Fruit fly (Drosophila melanogaster) whole organism, prepupa: ENCODE data around the gene CG10725.

Experiments
- CG10631 ChIP-seq: fragments of 200-800 bp; sonication (Bioruptor generic); optimal IDR thresholded peaks from 2 replicates; lab custom pipeline; 2016; ENCODE audit warnings: missing biosample characterization, missing genetic modification characterization
- CG11762 ChIP-seq: fragments of 200-800 bp; sonication (Bioruptor generic); optimal IDR thresholded peaks from 3 replicates; lab custom pipeline; 2016; ENCODE audit warnings: missing biosample characterization, missing genetic modification characterization; ENCODE audit not compliant: insufficient read depth
- CG11902 ChIP-seq: fragments of 200-800 bp; sonication (Bioruptor generic); optimal IDR thresholded peaks from 3 replicates; lab custom pipeline; 2016; ENCODE audit warnings: missing biosample characterization, missing genetic modification characterization
- CG15336 ChIP-seq: fragments of 200-800 bp; sonication (Bioruptor generic); IDR thresholded peaks from 2 replicates; pipeline ENCODE4 v1.3.6; 2022; ENCODE audit warnings: missing biosample characterization, missing genetic modification characterization
- CG16779 ChIP-seq: fragments of 200-800 bp; sonication (Bioruptor generic); optimal IDR thresholded peaks from 3 replicates; lab custom pipeline; 2017; ENCODE audit warnings: missing biosample characterization, mild to moderate bottlenecking, missing genetic modification characterization
- CG31627 ChIP-seq: fragments of 200-800 bp; sonication (Bioruptor generic); optimal IDR thresholded peaks from 3 replicates; lab custom pipeline; 2016; ENCODE audit warnings: missing biosample characterization, missing genetic modification characterization
- CG3919 ChIP-seq: fragments of 200-800 bp; sonication (Bioruptor generic); optimal IDR thresholded peaks from 3 replicates; lab custom pipeline; 2016; ENCODE audit warnings: missing biosample characterization, missing genetic modification characterization
- CG4318 ChIP-seq: fragments of 200-800 bp; sonication (Bioruptor generic); optimal IDR thresholded peaks from 3 replicates; lab custom pipeline; 2017; ENCODE audit warnings: missing biosample characterization, mild to moderate bottlenecking, missing genetic modification characterization
- CG6163 ChIP-seq: fragments of 200-800 bp; sonication (Bioruptor generic); IDR thresholded peaks from 3 replicates; pipeline ENCODE4 v1.3.6; 2022; ENCODE audit warnings: missing biosample characterization, missing genetic modification characterization
- CG6792 ChIP-seq: fragments of 200-800 bp; sonication (Bioruptor generic); optimal IDR thresholded peaks from 3 replicates; lab custom pipeline; 2016; ENCODE audit warnings: missing biosample characterization, missing genetic modification characterization
- CG6808 ChIP-seq: fragments of 200-800 bp; sonication (Bioruptor generic); optimal IDR thresholded peaks from 3 replicates; lab custom pipeline; 2017; ENCODE audit warnings: missing biosample characterization, missing genetic modification characterization, mild to moderate bottlenecking, moderate library complexity, missing genetic modification reagents
- CG6854 ChIP-seq: fragments of 200-800 bp; sonication (Bioruptor generic); optimal IDR thresholded peaks from 2 replicates; lab custom pipeline; 2017; ENCODE audit warnings: missing biosample characterization, mild to moderate bottlenecking, missing genetic modification characterization
- CG7368 ChIP-seq: fragments of 200-800 bp; sonication (Bioruptor generic); optimal IDR thresholded peaks from 3 replicates; lab custom pipeline; 2016; ENCODE audit warnings: missing biosample characterization, missing genetic modification characterization
- CG8119 ChIP-seq: fragments of 200-800 bp; sonication (Bioruptor generic); IDR thresholded peaks from 3 replicates; pipeline ENCODE4 v1.3.6; 2022; ENCODE audit warnings: missing biosample characterization, missing genetic modification characterization
- CG8319 ChIP-seq: fragments of 200-800 bp; sonication (Bioruptor generic); optimal IDR thresholded peaks from 3 replicates; lab custom pipeline; 2016; ENCODE audit warnings: missing biosample characterization, missing genetic modification characterization
- CG9139 ChIP-seq: fragments of 200-800 bp; sonication (Bioruptor generic); optimal IDR thresholded peaks from 3 replicates; lab custom pipeline; 2017; ENCODE audit warnings: missing biosample characterization, mild to moderate bottlenecking, missing genetic modification characterization
- Eip78C ChIP-seq: fragments of 200-800 bp; sonication (Bioruptor generic); peaks from one replicate; lab custom pipeline; 2016; ENCODE audit warnings: missing biosample characterization, missing genetic modification characterization
- Eip93F ChIP-seq: fragments of 200-800 bp; sonication (Bioruptor generic); optimal IDR thresholded peaks from 2 replicates; lab custom pipeline; 2016; ENCODE audit warnings: missing biosample characterization, mild to moderate bottlenecking, missing genetic modification characterization
- Gug ChIP-seq: fragments of 200-800 bp; sonication (Bioruptor generic); IDR thresholded peaks from 2 replicates; pipeline ENCODE4 v1.3.6; 2022; ENCODE audit warnings: missing biosample characterization, missing genetic modification characterization
- Hr38 ChIP-seq: sonication (Bioruptor generic); optimal IDR thresholded peaks from 2 replicates; lab custom pipeline; 2016; ENCODE audit warnings: missing biosample characterization, missing genetic modification characterization
- Hr4 ChIP-seq: fragments of 200-800 bp; sonication (Bioruptor generic); optimal IDR thresholded peaks from 3 replicates; lab custom pipeline; 2016; ENCODE audit warnings: missing biosample characterization, missing genetic modification characterization
- Lpt ChIP-seq: fragments of 200-800 bp; sonication (Bioruptor generic); optimal IDR thresholded peaks from 3 replicates; lab custom pipeline; 2016; ENCODE audit warnings: missing biosample characterization, missing genetic modification characterization
- Met ChIP-seq: fragments of 200-800 bp; sonication (Bioruptor generic); optimal IDR thresholded peaks from 3 replicates; lab custom pipeline; 2016; ENCODE audit warnings: missing biosample characterization, missing genetic modification characterization
- Smox ChIP-seq: fragments of 200-800 bp; sonication (Bioruptor generic); optimal IDR thresholded peaks from 3 replicates; lab custom pipeline; 2016; ENCODE audit warnings: missing biosample characterization, missing genetic modification characterization
- Sox102F ChIP-seq: fragments of 200-800 bp; sonication (Bioruptor generic); optimal IDR thresholded peaks from 2 replicates; lab custom pipeline; 2016; ENCODE audit warnings: missing biosample characterization, mild to moderate bottlenecking, missing genetic modification characterization
- Sox15 ChIP-seq: fragments of 200-800 bp; sonication (Bioruptor generic); optimal IDR thresholded peaks from 3 replicates; lab custom pipeline; 2016; ENCODE audit warnings: missing biosample characterization, missing genetic modification characterization
- achi ChIP-seq: fragments of 200-800 bp; sonication (Bioruptor generic); optimal IDR thresholded peaks from 3 replicates; lab custom pipeline; 2016; ENCODE audit warnings: missing biosample characterization, missing genetic modification characterization
- acj6 ChIP-seq: fragments of 200-800 bp; sonication (Bioruptor generic); optimal IDR thresholded peaks from 3 replicates; lab custom pipeline; 2016; ENCODE audit warnings: missing biosample characterization, missing genetic modification characterization
- cyc ChIP-seq: fragments of 200-800 bp; sonication (Bioruptor generic); optimal IDR thresholded peaks from 3 replicates; lab custom pipeline; 2016; ENCODE audit warnings: missing biosample characterization, missing genetic modification characterization
- dsx ChIP-seq: fragments of 200-800 bp; optimal IDR thresholded peaks from 3 replicates; lab custom pipeline; 2019; ENCODE audit warnings: missing biosample characterization, mild to moderate bottlenecking, missing genetic modification characterization, moderate library complexity; ENCODE audit not compliant: poor library complexity, severe bottlenecking
- eg ChIP-seq: fragments of 200-800 bp; sonication (Bioruptor generic); IDR thresholded peaks from 3 replicates; pipeline ENCODE4 v1.3.6; 2022; ENCODE audit warnings: missing biosample characterization, missing genetic modification characterization
- esn ChIP-seq: fragments of 200-800 bp; sonication (Bioruptor generic); optimal IDR thresholded peaks from 2 replicates; lab custom pipeline; 2016; ENCODE audit warnings: missing biosample characterization, mild to moderate bottlenecking, missing genetic modification characterization, moderate library complexity
- fd59A ChIP-seq: fragments of 200-800 bp; sonication (Bioruptor generic); optimal IDR thresholded peaks from 2 replicates; lab custom pipeline; 2017; ENCODE audit warnings: missing biosample characterization, mild to moderate bottlenecking, missing genetic modification characterization, missing genetic modification reagents
- fd85E ChIP-seq: fragments of 200-800 bp; sonication (Bioruptor generic); optimal IDR thresholded peaks from 3 replicates; lab custom pipeline; 2016; ENCODE audit warnings: missing biosample characterization, missing genetic modification characterization
- fkh ChIP-seq: fragments of 200-800 bp; sonication (Bioruptor generic); optimal IDR thresholded peaks from 3 replicates; lab custom pipeline; 2017; ENCODE audit warnings: missing biosample characterization, mild to moderate bottlenecking, missing genetic modification characterization, moderate library complexity
- lz ChIP-seq: fragments of 200-800 bp; sonication (Bioruptor generic); optimal IDR thresholded peaks from 3 replicates; lab custom pipeline; 2016; ENCODE audit warnings: missing biosample characterization, missing genetic modification characterization
- pdm3 ChIP-seq: fragments of 200-800 bp; sonication (Bioruptor generic); optimal IDR thresholded peaks from 3 replicates; lab custom pipeline; 2016; ENCODE audit warnings: missing biosample characterization, missing genetic modification characterization
- salr ChIP-seq, 2 experiments: fragments of 200-800 bp; sonication (Bioruptor generic); optimal IDR thresholded peaks; 3 replicates each; lab custom pipeline; 2016 to 2018; ENCODE audit warnings: missing biosample characterization in 2 of 2, missing genetic modification characterization in 2 of 2, mild to moderate bottlenecking in 1 of 2
- ss ChIP-seq, 2 experiments: fragments of 200-800 bp; sonication (Bioruptor generic); optimal IDR thresholded peaks; 2 replicates in 1 of 2; 3 replicates in 1 of 2; lab custom pipeline; 2017 to 2018; ENCODE audit warnings: mild to moderate bottlenecking in 2 of 2, missing biosample characterization in 2 of 2, missing genetic modification characterization in 2 of 2, moderate library complexity in 1 of 2
- svp ChIP-seq: fragments of 200-800 bp; sonication (Bioruptor generic); peaks from one replicate; lab custom pipeline; 2016; ENCODE audit warnings: missing biosample characterization, missing genetic modification characterization
- topi ChIP-seq: fragments of 200-800 bp; sonication (Bioruptor generic); optimal IDR thresholded peaks from 3 replicates; lab custom pipeline; 2016; ENCODE audit warnings: missing biosample characterization, missing genetic modification characterization

CG10725 gene

DNA sequence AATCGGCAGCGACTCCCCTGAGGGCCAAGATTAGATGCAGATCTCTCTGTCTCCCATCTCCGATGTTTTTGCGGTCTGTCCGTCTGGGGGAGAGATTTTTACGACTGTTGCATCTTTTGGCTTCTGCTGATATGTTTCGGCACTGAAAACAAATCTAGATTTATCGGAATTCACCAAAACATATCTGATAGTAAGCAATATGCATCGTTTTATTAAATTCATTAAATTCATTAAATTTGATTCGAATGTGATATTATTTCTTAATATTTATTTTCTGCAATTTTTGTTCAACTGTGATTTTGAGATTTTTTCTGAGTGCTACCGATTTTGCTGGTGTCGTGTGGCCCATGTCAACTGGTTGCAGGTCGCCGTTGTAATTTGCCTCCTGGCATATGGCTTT is 44.2 kb upstream of the CG10725 start (continued):
- TF ChIP-seq CG3919 (GFP tag; lab: Kevin White, UChicago), result no peak
- TF ChIP-seq CG10631 (GFP tag; lab: Kevin White, UChicago), result no peak
- peak; percentile 88 for TF ChIP-seq Eip78C (GFP tag; lab: Kevin White, UChicago)
- TF ChIP-seq CG15336, result no peak
- no peak for TF ChIP-seq esn (GFP tag; lab: Kevin White, UChicago)
- TF ChIP-seq CG6808 (GFP tag; lab: Kevin White, UChicago), result peak; percentile 28
- TF ChIP-seq Sox102F, result no peak
- no peak for TF ChIP-seq CG11762 (GFP tag; lab: Kevin White, UChicago)
- TF ChIP-seq CG8319 (GFP tag; lab: Kevin White, UChicago), result peak; percentile 21
- no peak for TF ChIP-seq CG4318 (GFP tag; lab: Kevin White, UChicago)
- peak; percentile 58 for TF ChIP-seq topi
- no peak for TF ChIP-seq CG8119 (GFP tag; lab: Robert Waterston, UW)
- no peak for TF ChIP-seq fd85E
- no peak for TF ChIP-seq Hr38 (GFP tag; lab: Kevin White, UChicago)
- peak; percentile 29 for TF ChIP-seq achi (GFP tag; lab: Kevin White, UChicago)
- TF ChIP-seq cyc (GFP tag; lab: Kevin White, UChicago), result peak; percentile 55
- TF ChIP-seq svp (GFP tag; lab: Kevin White, UChicago), result peak; percentile 74
- no peak for TF ChIP-seq Hr4 (GFP tag; lab: Kevin White, UChicago)
- no peak for TF ChIP-seq pdm3 (GFP tag; lab: Kevin White, UChicago)
- no peak for TF ChIP-seq Met (GFP tag; lab: Kevin White, UChicago)
- TF ChIP-seq ss (GFP tag; optimal IDR thresholded peaks at IDR 0.05; lab: Kevin White, UChicago), result no peak
- peak; percentile 30 for TF ChIP-seq acj6 (GFP tag; lab: Kevin White, UChicago)
- peak; percentile 42 for TF ChIP-seq lz (GFP tag; lab: Kevin White, UChicago)
- peak; percentile 37 for TF ChIP-seq CG11902 (GFP tag; lab: Kevin White, UChicago)

DNA sequence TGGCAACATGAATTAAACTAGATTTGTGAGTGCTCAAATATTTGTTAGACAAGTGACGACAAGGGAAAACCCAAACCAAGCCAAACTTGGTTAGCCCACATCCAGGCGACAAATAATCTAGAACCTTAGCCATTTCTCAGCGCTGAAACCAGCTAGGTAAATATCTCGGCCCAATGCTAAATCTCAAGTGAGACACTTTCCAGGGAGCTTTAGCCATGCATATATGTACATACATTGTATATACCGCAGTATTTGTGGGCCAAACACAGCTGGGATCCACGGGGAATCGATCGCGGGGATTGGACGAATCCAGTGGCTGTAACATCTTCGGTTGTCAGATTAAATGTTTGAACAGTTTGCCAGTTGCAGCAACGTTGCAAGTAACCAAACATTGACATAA is 40.1 kb upstream of the CG10725 start:
- TF ChIP-seq Eip93F, result no peak
- TF ChIP-seq fkh (GFP tag; lab: Kevin White, UChicago), result peak; percentile 72
- no peak for TF ChIP-seq CG9139
- TF ChIP-seq CG8119 (GFP tag; lab: Robert Waterston, UW), result no peak
- no peak for TF ChIP-seq Smox (GFP tag; lab: Kevin White, UChicago)
- no peak for TF ChIP-seq Sox102F

DNA sequence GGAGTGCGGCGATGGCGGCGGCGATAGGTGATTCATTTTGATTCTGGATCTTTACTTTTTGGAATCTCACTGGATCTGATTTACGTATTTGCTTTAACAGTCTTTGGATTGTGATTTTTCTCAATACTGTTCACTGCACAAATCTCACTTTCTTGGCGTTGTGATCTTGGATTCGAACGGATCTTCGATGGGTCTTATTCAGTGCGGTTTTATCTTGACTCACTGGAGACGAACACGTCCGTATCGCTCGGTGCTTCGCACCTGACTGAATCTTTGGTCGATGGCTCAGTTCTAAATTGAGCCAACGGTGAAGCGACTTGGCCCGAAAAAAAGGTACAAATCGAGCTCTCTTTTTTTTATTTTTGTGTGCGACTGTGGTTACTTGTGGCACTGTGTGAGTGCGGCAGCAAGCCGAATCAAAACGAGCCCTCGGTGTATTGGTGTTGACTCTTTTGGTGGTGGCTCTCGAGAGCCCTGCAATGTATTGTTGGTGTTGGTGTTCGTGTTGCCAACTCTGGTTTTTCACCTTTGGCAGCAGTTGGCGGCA is 36.8 kb upstream of the CG10725 start, which contains the start of gene sens:
sens (minus strand) TSS at position 254 of the 547 bp plus-strand sequence.
- TF ChIP-seq esn (GFP tag; lab: Kevin White, UChicago), result peak; percentile 35
- peak; percentile 8 for TF ChIP-seq topi
- no peak for TF ChIP-seq salr (GFP tag; optimal IDR thresholded peaks at IDR 0.05; lab: Kevin White, UChicago)
- TF ChIP-seq Sox15 (GFP tag; lab: Kevin White, UChicago), result no peak
- TF ChIP-seq ss (GFP tag; optimal IDR thresholded peaks at IDR 0.05; lab: Kevin White, UChicago), result peak; percentile 33 to 39
- TF ChIP-seq CG6854, result peak; percentile 23
- TF ChIP-seq dsx (GFP tag; lab: Kevin White, UChicago), result no peak
- TF ChIP-seq Sox102F, result peak; percentile 6
- peak; percentile 6 for TF ChIP-seq CG9139
- TF ChIP-seq CG6163 (GFP tag; lab: Robert Waterston, UW), result 0 out of 3 replicates have a peak, but pooled peaks have one; percentile 40
- TF ChIP-seq Smox (GFP tag; lab: Kevin White, UChicago), result no peak
- peak; percentile 16 for TF ChIP-seq fkh (GFP tag; lab: Kevin White, UChicago)
- peak; percentile 13 for TF ChIP-seq Eip78C (GFP tag; lab: Kevin White, UChicago)

DNA sequence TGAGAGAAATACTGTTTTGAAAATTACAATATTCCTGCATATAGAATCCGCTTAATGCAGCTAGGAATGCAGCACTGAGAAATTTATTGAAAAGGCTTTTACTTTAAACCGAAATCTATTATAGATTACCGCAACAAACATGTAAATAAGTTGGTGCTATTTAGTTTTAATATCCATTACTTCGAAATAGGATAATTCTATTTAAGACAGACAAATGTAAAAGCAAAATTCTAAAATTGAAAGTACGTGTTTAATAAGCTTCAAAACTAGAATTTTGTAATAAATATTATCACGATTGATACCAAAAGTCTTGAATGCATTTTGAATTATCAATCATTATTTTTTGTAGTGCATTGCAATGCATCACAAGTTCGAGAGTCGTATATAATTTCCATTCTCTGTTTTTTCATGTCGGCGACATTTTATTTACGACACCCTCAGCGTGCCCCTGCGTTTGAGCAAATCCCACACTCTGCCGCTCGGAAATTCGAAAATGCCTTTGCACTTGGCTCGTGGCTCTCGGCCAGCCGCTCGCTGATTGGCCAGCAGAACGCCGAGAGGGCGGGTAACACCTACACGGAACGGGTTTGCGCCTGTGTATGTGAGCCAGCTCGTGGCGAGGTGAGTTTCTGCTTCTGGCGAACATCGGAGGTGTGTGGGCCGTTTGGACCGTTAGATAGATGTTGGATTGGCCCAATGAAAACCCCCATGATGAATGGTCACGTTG is 34.5 kb upstream of the CG10725 start:
- peak; percentile 20 for TF ChIP-seq topi
- no peak for TF ChIP-seq Gug (GFP tag; lab: Robert Waterston, UW)
- peak; percentile 39 for TF ChIP-seq esn (GFP tag; lab: Kevin White, UChicago)
- TF ChIP-seq Eip78C (GFP tag; lab: Kevin White, UChicago), result peak; percentile 68
- no peak for TF ChIP-seq CG6808 (GFP tag; lab: Kevin White, UChicago)
- no peak for TF ChIP-seq CG16779 (tag; lab: Kevin White, UChicago)
- TF ChIP-seq CG3919 (GFP tag; lab: Kevin White, UChicago), result peak; percentile 8
- TF ChIP-seq CG4318 (GFP tag; lab: Kevin White, UChicago), result no peak
- TF ChIP-seq cyc (GFP tag; lab: Kevin White, UChicago), result no peak
- TF ChIP-seq Lpt (GFP tag; lab: Kevin White, UChicago), result no peak
- TF ChIP-seq Sox15 (GFP tag; lab: Kevin White, UChicago), result no peak
- no peak for TF ChIP-seq Hr4 (GFP tag; lab: Kevin White, UChicago)
- TF ChIP-seq CG31627 (GFP tag; lab: Kevin White, UChicago), result no peak
- no peak for TF ChIP-seq CG6854
- TF ChIP-seq CG7368, result no peak
- TF ChIP-seq fd59A (GFP tag; lab: Kevin White, UChicago), result no peak
- TF ChIP-seq CG6792, result no peak
- TF ChIP-seq svp (GFP tag; lab: Kevin White, UChicago), result peak; percentile 21
- TF ChIP-seq CG10631 (GFP tag; lab: Kevin White, UChicago), result peak; percentile 5
- TF ChIP-seq Eip93F, result no peak
- no peak for TF ChIP-seq lz (GFP tag; lab: Kevin White, UChicago)
- no peak for TF ChIP-seq eg
- no peak for TF ChIP-seq CG8319 (GFP tag; lab: Kevin White, UChicago)
- TF ChIP-seq Met (GFP tag; lab: Kevin White, UChicago), result peak; percentile 8
